Fruit fly (Drosophila melanogaster) whole organism, pupa: ENCODE results near the gene CG13786.

Experiments used
- CG10348 ChIP-seq: fragments of 200-800 bp; sonication (Bioruptor generic); IDR thresholded peaks from 2 replicates; pipeline ENCODE4 v1.3.6; 2022; ENCODE audit warnings: missing biosample characterization, missing genetic modification characterization
- CG13204 ChIP-seq: fragments of 200-800 bp; sonication (Bioruptor generic); optimal IDR thresholded peaks from 2 replicates; lab custom pipeline; 2018; ENCODE audit warnings: missing biosample characterization, mild to moderate bottlenecking, missing genetic modification characterization, moderate library complexity
- CG14655 ChIP-seq: fragments of 200-800 bp; sonication (Bioruptor generic); optimal IDR thresholded peaks from 3 replicates; lab custom pipeline; 2017; ENCODE audit warnings: mild to moderate bottlenecking, missing biosample characterization, missing genetic modification reagents, missing genetic modification characterization
- CG15710 ChIP-seq: fragments of 200-800 bp; sonication (Bioruptor generic); optimal IDR thresholded peaks from 2 replicates; lab custom pipeline; 2018; ENCODE audit warnings: missing biosample characterization, mild to moderate bottlenecking, missing genetic modification characterization, moderate library complexity
- CG17806 ChIP-seq: fragments of 200-800 bp; sonication (Bioruptor generic); optimal IDR thresholded peaks from 2 replicates; lab custom pipeline; 2018; ENCODE audit warnings: missing biosample characterization, mild to moderate bottlenecking, missing genetic modification characterization, moderate library complexity
- CG32121 ChIP-seq: fragments of 200-800 bp; sonication (Bioruptor generic); IDR thresholded peaks from 2 replicates; pipeline ENCODE4 v1.3.6; 2022; ENCODE audit warnings: missing biosample characterization, missing genetic modification characterization
- CG34367 ChIP-seq: fragments of 200-800 bp; sonication (Bioruptor generic); optimal IDR thresholded peaks from 2 replicates; lab custom pipeline; 2018; ENCODE audit warnings: missing biosample characterization, mild to moderate bottlenecking, missing genetic modification characterization
- CG4496 ChIP-seq: fragments of 200-800 bp; sonication (Bioruptor generic); IDR thresholded peaks from 3 replicates; pipeline ENCODE4 v1.3.6; 2022; ENCODE audit warnings: missing biosample characterization, missing genetic modification characterization
- CG9948 ChIP-seq: fragments of 200-800 bp; sonication (Bioruptor generic); optimal IDR thresholded peaks from 2 replicates; lab custom pipeline; 2018; ENCODE audit warnings: missing biosample characterization, mild to moderate bottlenecking, missing genetic modification characterization, moderate library complexity
- Pif1A ChIP-seq: fragments of 200-800 bp; sonication (Bioruptor generic); optimal IDR thresholded peaks from 3 replicates; lab custom pipeline; 2016; ENCODE audit warnings: missing biosample characterization, missing genetic modification characterization
- Pif1B ChIP-seq: fragments of 200-800 bp; sonication (Bioruptor generic); optimal IDR thresholded peaks from 3 replicates; lab custom pipeline; 2016; ENCODE audit warnings: missing biosample characterization, missing genetic modification characterization
- rn ChIP-seq: fragments of 200-800 bp; sonication (Bioruptor generic); IDR thresholded peaks from 2 replicates; pipeline ENCODE4 v1.3.6; 2022; ENCODE audit warnings: missing biosample characterization, missing genetic modification characterization

dm6 chr2L:7248114-7248513 lies 4.7 kb downstream of the CG13786 start:
- no peak for TF ChIP-seq CG15710
- TF ChIP-seq rn (GFP tag; lab: Robert Waterston, UW), result no peak
- TF ChIP-seq CG34367 (tag; lab: Kevin White, UChicago), result no peak
- no peak for TF ChIP-seq CG9948 (tag; lab: Kevin White, UChicago)
- no peak for TF ChIP-seq Pif1A (GFP tag; lab: Kevin White, UChicago)
- no peak for TF ChIP-seq CG32121 (GFP tag; lab: Robert Waterston, UW)
- no peak for TF ChIP-seq CG4496 (GFP tag; lab: Robert Waterston, UW)
- TF ChIP-seq CG17806, result no peak
- TF ChIP-seq CG14655, result no peak
- TF ChIP-seq CG13204 (GFP tag; lab: Kevin White, UChicago), result no peak
- no peak for TF ChIP-seq CG10348
- no peak for TF ChIP-seq Pif1B (GFP tag; lab: Kevin White, UChicago)
